Worm (Caenorhabditis elegans): ENCODE data around the gene clec-266.

The clec-266 gene

ce11 chrX:6609717-6610116, 13.0 kb downstream of the clec-266 start, which contains the start of gene C25B8.8:
Gene C25B8.8, plus strand, starts transcription at chrX:6610017.
- TF ChIP-seq him-1 (tag; optimal IDR thresholded peaks at IDR 0.05) (no peak), W03F9.2 (tag; optimal IDR thresholded peaks at IDR 0.05) (no peak), dao-5 (tag; optimal IDR thresholded peaks at IDR 0.05) (no peak)

ce11 chrX:6609251-6609650, 13.5 kb downstream of the clec-266 start:
- no peak for TF ChIP-seq W03F9.2 (tag; optimal IDR thresholded peaks at IDR 0.05)
- no peak for TF ChIP-seq dao-5 (tag; optimal IDR thresholded peaks at IDR 0.05)
- no peak for TF ChIP-seq him-1 (tag; optimal IDR thresholded peaks at IDR 0.05)

- TF ChIP-seq W03F9.2 (tag; optimal IDR thresholded peaks at IDR 0.05) (no peak), him-1 (tag; optimal IDR thresholded peaks at IDR 0.05) (no peak), dao-5 (tag; optimal IDR thresholded peaks at IDR 0.05) (no peak)
These were observed 15.1 kb downstream of the clec-266 start for ce11 chrX:6607599-6607998.

- TF ChIP-seq W03F9.2 (tag; optimal IDR thresholded peaks at IDR 0.05) (no peak), dao-5 (tag; optimal IDR thresholded peaks at IDR 0.05) (no peak), him-1 (tag; optimal IDR thresholded peaks at IDR 0.05) (no peak)
These were observed 15.7 kb downstream of the clec-266 start, which contains the start of gene cpr-6 for ce11 chrX:6606991-6607390. Gene cpr-6, plus strand, starts transcription at chrX:6607207.

ce11 chrX:6603098-6603497, 19.6 kb downstream of the clec-266 start, which contains the start of gene F23G4.1:
Gene F23G4.1, minus strand, starts transcription at chrX:6603198.
- no peak for TF ChIP-seq him-1 (tag; optimal IDR thresholded peaks at IDR 0.05)
- no peak for TF ChIP-seq dao-5 (tag; optimal IDR thresholded peaks at IDR 0.05)
- no peak for TF ChIP-seq W03F9.2 (tag; optimal IDR thresholded peaks at IDR 0.05)

ce11 chrX:6601967-6602366, 20.7 kb downstream of the clec-266 start:
- TF ChIP-seq W03F9.2 (tag; optimal IDR thresholded peaks at IDR 0.05) (no peak), dao-5 (tag; optimal IDR thresholded peaks at IDR 0.05) (no peak), him-1 (tag; optimal IDR thresholded peaks at IDR 0.05) (no peak)

- TF ChIP-seq W03F9.2 (tag; optimal IDR thresholded peaks at IDR 0.05): no peak
- no peak for TF ChIP-seq him-1 (tag; optimal IDR thresholded peaks at IDR 0.05)
- TF ChIP-seq dao-5 (tag; optimal IDR thresholded peaks at IDR 0.05): no peak
These were observed 24.0 kb downstream of the clec-266 start, which contains the start of gene hic-1 for ce11 chrX:6598732-6599131. Gene hic-1, minus strand, starts transcription at chrX:6598832.

- TF ChIP-seq dao-5 (tag; optimal IDR thresholded peaks at IDR 0.05): no peak
- TF ChIP-seq him-1 (tag; optimal IDR thresholded peaks at IDR 0.05): no peak
- TF ChIP-seq W03F9.2 (tag; optimal IDR thresholded peaks at IDR 0.05): no peak
These were observed 25.6 kb downstream of the clec-266 start, which contains the start of gene ttr-6 for ce11 chrX:6597089-6597488. Gene ttr-6, minus strand, starts transcription at chrX:6597121.

ce11 chrX:6593178-6593786, 29.4 kb downstream of the clec-266 start:
- TF ChIP-seq him-1 (tag; optimal IDR thresholded peaks at IDR 0.05) (peak; percentile 63), dao-5 (tag; optimal IDR thresholded peaks at IDR 0.05) (peak; percentile 77), W03F9.2 (tag; optimal IDR thresholded peaks at IDR 0.05) (peak; percentile 75)

ce11 chrX:6591674-6592073, 31.0 kb downstream of the clec-266 start:
- no peak for TF ChIP-seq W03F9.2 (tag; optimal IDR thresholded peaks at IDR 0.05)
- no peak for TF ChIP-seq dao-5 (tag; optimal IDR thresholded peaks at IDR 0.05)
- no peak for TF ChIP-seq him-1 (tag; optimal IDR thresholded peaks at IDR 0.05)

- TF ChIP-seq him-1 (tag; optimal IDR thresholded peaks at IDR 0.05) (no peak), dao-5 (tag; optimal IDR thresholded peaks at IDR 0.05) (no peak), W03F9.2 (tag; optimal IDR thresholded peaks at IDR 0.05) (no peak)
These were observed 34.2 kb downstream of the clec-266 start, which contains the start of gene fbxl-4 for ce11 chrX:6588495-6588894. Gene fbxl-4, plus strand, starts transcription at chrX:6588795.

- TF ChIP-seq him-1 (tag; optimal IDR thresholded peaks at IDR 0.05): no peak
- TF ChIP-seq dao-5 (tag; optimal IDR thresholded peaks at IDR 0.05): no peak
- no peak for TF ChIP-seq W03F9.2 (tag; optimal IDR thresholded peaks at IDR 0.05)
These were observed 39.3 kb downstream of the clec-266 start for ce11 chrX:6583385-6583784.

- TF ChIP-seq him-1 (tag; optimal IDR thresholded peaks at IDR 0.05): no peak
- TF ChIP-seq W03F9.2 (tag; optimal IDR thresholded peaks at IDR 0.05): no peak
- no peak for TF ChIP-seq dao-5 (tag; optimal IDR thresholded peaks at IDR 0.05)
These were observed 46.7 kb downstream of the clec-266 start for ce11 chrX:6575992-6576391.

- no peak for TF ChIP-seq him-1 (tag; optimal IDR thresholded peaks at IDR 0.05)
- TF ChIP-seq W03F9.2 (tag; optimal IDR thresholded peaks at IDR 0.05): no peak
- no peak for TF ChIP-seq dao-5 (tag; optimal IDR thresholded peaks at IDR 0.05)
These were observed 49.7 kb downstream of the clec-266 start for ce11 chrX:6572987-6573386.

- no peak for TF ChIP-seq him-1 (tag; optimal IDR thresholded peaks at IDR 0.05)
- TF ChIP-seq dao-5 (tag; optimal IDR thresholded peaks at IDR 0.05): no peak
- no peak for TF ChIP-seq W03F9.2 (tag; optimal IDR thresholded peaks at IDR 0.05)
These were observed 53.1 kb downstream of the clec-266 start, which contains the start of gene dop-3 for ce11 chrX:6569624-6570023. Gene dop-3, minus strand, starts transcription at chrX:6569724.
